Worm (Caenorhabditis elegans) whole organism, L3 larva: Measurements from ENCODE around the gene F43G6.4.

Experiments used
- ZK546.5 ChIP-seq: sonication (generic microtip); optimal IDR thresholded peaks from 2 replicates; lab custom pipeline; 2017; ENCODE audit warnings: missing biosample characterization, missing genetic modification characterization
- aly-2 ChIP-seq: fragments of 150-350 bp; optimal IDR thresholded peaks from 2 replicates; lab custom pipeline; 2014; ENCODE audit warnings: missing biosample characterization, missing genetic modification characterization
- ama-1 ChIP-seq: fragments of 150-350 bp; optimal IDR thresholded peaks from 2 replicates; lab custom pipeline; 2018
- ceh-16 ChIP-seq: sonication (generic microtip); optimal IDR thresholded peaks from 2 replicates; lab custom pipeline; 2017; ENCODE audit warnings: missing biosample characterization, missing genetic modification characterization
- ceh-9 ChIP-seq: sonication (generic microtip); optimal IDR thresholded peaks from 2 replicates; lab custom pipeline; 2018; ENCODE audit warnings: missing biosample characterization, missing genetic modification characterization
- elt-3 ChIP-seq, 3 experiments: fragments of 150-350 bp in 1 of 3; sonication (generic microtip) in 2 of 3; optimal IDR thresholded peaks; 2 replicates in 2 of 3; 4 replicates in 1 of 3; lab custom pipeline; 2014 to 2017; ENCODE audit warnings: missing biosample characterization in 3 of 3, missing genetic modification characterization in 3 of 3
- hmg-11 ChIP-seq: sonication (generic microtip); optimal IDR thresholded peaks from 2 replicates; lab custom pipeline; 2016; ENCODE audit warnings: missing genetic modification characterization, missing compliant biosample characterization
- lin-15B ChIP-seq: fragments of 150-350 bp; optimal IDR thresholded peaks from 2 replicates; lab custom pipeline; 2014; ENCODE audit warnings: missing biosample characterization, missing genetic modification characterization
- mdl-1 ChIP-seq: fragments of 150-350 bp; optimal IDR thresholded peaks from 2 replicates; lab custom pipeline; 2014; ENCODE audit warnings: missing biosample characterization, missing genetic modification characterization
- mml-1 ChIP-seq: fragments of 150-350 bp; sonication (generic microtip); optimal IDR thresholded peaks from 3 replicates; lab custom pipeline; 2014; ENCODE audit warnings: missing biosample characterization, missing genetic modification characterization
- nfya-1 ChIP-seq: sonication (generic microtip); optimal IDR thresholded peaks from 2 replicates; lab custom pipeline; 2017; ENCODE audit warnings: missing genetic modification characterization, mild to moderate bottlenecking, missing compliant biosample characterization, antibody characterized with exemption, moderate library complexity; ENCODE audit not compliant: insufficient read depth
- nhr-11 ChIP-seq: fragments of 150-350 bp; optimal IDR thresholded peaks from 2 replicates; lab custom pipeline; 2014; ENCODE audit warnings: missing biosample characterization, missing genetic modification characterization
- nhr-23 ChIP-seq: fragments of 150-350 bp; optimal IDR thresholded peaks from 2 replicates; lab custom pipeline; 2014; ENCODE audit warnings: missing biosample characterization, missing genetic modification reagents, missing genetic modification characterization
- nhr-25 ChIP-seq: sonication (generic microtip); optimal IDR thresholded peaks from 2 replicates; lab custom pipeline; 2017; ENCODE audit warnings: missing biosample characterization, missing genetic modification characterization
- nhr-43 ChIP-seq: sonication (generic microtip); optimal IDR thresholded peaks from 2 replicates; lab custom pipeline; 2016; ENCODE audit warnings: mild to moderate bottlenecking, missing genetic modification characterization, missing compliant biosample characterization; ENCODE audit not compliant: poor library complexity, severe bottlenecking
- nhr-67 ChIP-seq: fragments of 150-350 bp; optimal IDR thresholded peaks from 2 replicates; lab custom pipeline; 2014; ENCODE audit warnings: missing biosample characterization, missing genetic modification characterization
- nhr-76 ChIP-seq: fragments of 150-350 bp; sonication (generic microtip); optimal IDR thresholded peaks from 5 replicates; lab custom pipeline; 2014; ENCODE audit warnings: missing biosample characterization, missing genetic modification characterization
- pha-4 ChIP-seq: fragments of 150-350 bp; optimal IDR thresholded peaks from 2 replicates; lab custom pipeline; 2014; ENCODE audit warnings: missing biosample characterization, missing genetic modification reagents, missing genetic modification characterization
- sea-2 ChIP-seq: fragments of 150-350 bp; sonication (generic microtip); optimal IDR thresholded peaks from 4 replicates; lab custom pipeline; 2014; ENCODE audit warnings: missing biosample characterization, missing genetic modification reagents, missing genetic modification characterization
- snpc-4 ChIP-seq: fragments of 150-350 bp; optimal IDR thresholded peaks from 2 replicates; lab custom pipeline; 2014; ENCODE audit warnings: missing biosample characterization, missing genetic modification characterization
- ztf-11 ChIP-seq: fragments of 150-350 bp; optimal IDR thresholded peaks from 2 replicates; lab custom pipeline; 2014; ENCODE audit warnings: missing biosample characterization, missing genetic modification characterization
- ztf-4 ChIP-seq: fragments of 150-350 bp; optimal IDR thresholded peaks from 2 replicates; lab custom pipeline; 2014; ENCODE audit warnings: missing biosample characterization, missing genetic modification characterization

Gene F43G6.4

ce11 chrII:11842766-11843165 is 52.2 kb downstream of the F43G6.4 start:
- TF ChIP-seq mml-1 (tag; lab: Kevin White, UChicago) (no peak), ama-1 (lab: Kevin White, UChicago) (peak; percentile 33)

- no peak for TF ChIP-seq aly-2 (tag; lab: Kevin White, UChicago)
- TF ChIP-seq ceh-16 (tag; lab: Kevin White, UChicago): no peak
- no peak for TF ChIP-seq nhr-43 (tag; lab: Kevin White, UChicago)
- no peak for TF ChIP-seq nfya-1 (tag; lab: Kevin White, UChicago)
- peak in 1 of 3 experiments; percentile 24 for TF ChIP-seq elt-3 (tag; optimal IDR thresholded peaks at IDR 0.05; lab: Kevin White, UChicago)
- no peak for TF ChIP-seq nhr-76
- no peak for TF ChIP-seq ztf-11 (tag; lab: Kevin White, UChicago)
- TF ChIP-seq ztf-4 (tag; lab: Kevin White, UChicago): no peak
- no peak for TF ChIP-seq lin-15B (tag; lab: Kevin White, UChicago)
- no peak for TF ChIP-seq ceh-9
- TF ChIP-seq mdl-1 (tag; lab: Kevin White, UChicago): no peak
- peak; percentile 48 for TF ChIP-seq nhr-23 (tag; lab: Kevin White, UChicago)
- peak; percentile 12 for TF ChIP-seq nhr-25 (tag; lab: Kevin White, UChicago)
- TF ChIP-seq ZK546.5 (tag; lab: Kevin White, UChicago): no peak
- TF ChIP-seq ama-1 (lab: Kevin White, UChicago): peak; percentile 21
Measured at ce11 chrII:11843441-11843840, 52.9 kb downstream of the F43G6.4 start.

ce11 chrII:11844072-11844471 is 53.5 kb downstream of the F43G6.4 start:
- TF ChIP-seq pha-4 (tag; lab: Kevin White, UChicago) (no peak), ama-1 (lab: Kevin White, UChicago) (peak; percentile 93), hmg-11 (no peak), nhr-43 (tag; lab: Kevin White, UChicago) (peak; percentile 5)

ce11 chrII:11844984-11845383 is 54.4 kb downstream of the F43G6.4 start:
- TF ChIP-seq nhr-67 (tag; lab: Kevin White, UChicago) (no peak), mml-1 (tag; lab: Kevin White, UChicago) (no peak), nhr-11 (tag; lab: Kevin White, UChicago) (no peak), snpc-4 (no peak), sea-2 (GFP tag; lab: Kevin White, UChicago) (no peak)
- TF ChIP-seq, all 47 proteins: peak for 0

ce11 chrII:11845954-11846353 is 55.4 kb downstream of the F43G6.4 start:
- TF ChIP-seq ama-1 (lab: Kevin White, UChicago): peak; percentile 87
- no peak for TF ChIP-seq ztf-4 (tag; lab: Kevin White, UChicago)
- TF ChIP-seq elt-3 (tag; optimal IDR thresholded peaks at IDR 0.05; lab: Kevin White, UChicago): peak in 1 of 3 experiments; percentile 88
- TF ChIP-seq nhr-67 (tag; lab: Kevin White, UChicago): no peak
